Fruit fly (Drosophila melanogaster): ENCODE data around the gene CG42779.

The CG42779 gene

DNA sequence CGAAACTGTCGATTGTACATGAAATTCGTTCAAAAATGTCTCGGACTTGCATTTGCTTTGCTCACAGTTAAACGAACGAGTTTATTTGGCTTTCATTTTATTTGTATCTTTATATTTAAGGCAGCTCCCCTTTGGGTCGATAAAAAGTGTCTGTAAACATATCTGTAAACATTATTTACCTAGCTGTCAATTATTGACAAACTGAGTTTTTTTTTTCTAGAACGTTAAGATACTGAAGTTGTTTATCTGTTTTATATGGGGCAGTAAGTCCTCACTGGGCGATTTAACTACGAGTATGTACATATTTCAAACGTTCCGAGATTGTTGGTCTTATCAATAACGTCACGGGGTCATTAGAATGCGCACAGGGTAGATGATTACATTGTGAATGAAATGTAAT, 5.7 kb upstream of the CG42779 start (continued):
- no peak for TF ChIP-seq crc (GFP tag; optimal IDR thresholded peaks at IDR 0.05)
- no peak for TF ChIP-seq Bteb2 (GFP tag; optimal IDR thresholded peaks at IDR 0.05)
- TF ChIP-seq CG10959 (GFP tag; IDR thresholded peaks at IDR 0.05) = no peak
- TF ChIP-seq HHEX (GFP tag; optimal IDR thresholded peaks at IDR 0.05) = no peak
- no peak for TF ChIP-seq Ada2b (GFP tag; IDR thresholded peaks at IDR 0.05)
- TF ChIP-seq CG34224 (GFP tag; IDR thresholded peaks at IDR 0.05; ENCODE audit: partially characterized antibody) = no peak
- TF ChIP-seq Blimp-1 (GFP tag; optimal IDR thresholded peaks at IDR 0.05) = peak; percentile 15
- peak; percentile 55 for TF ChIP-seq CG3407 (GFP tag; optimal IDR thresholded peaks at IDR 0.05)
- no peak for TF ChIP-seq oc (tag; optimal IDR thresholded peaks at IDR 0.05)
- peak; percentile 35 for TF ChIP-seq CG1529 (GFP tag; optimal IDR thresholded peaks at IDR 0.05)
- peak; percentile 35 for TF ChIP-seq nau (GFP tag; optimal IDR thresholded peaks at IDR 0.05)
- peak; percentile 64 for TF ChIP-seq CG2678 (tag; optimal IDR thresholded peaks at IDR 0.05)
- TF ChIP-seq NC2α (GFP tag; optimal IDR thresholded peaks at IDR 0.05) = no peak
- peak; percentile 63 for TF ChIP-seq CG6813 (GFP tag; optimal IDR thresholded peaks at IDR 0.05)
- no peak for TF ChIP-seq dmrt11E (tag; optimal IDR thresholded peaks at IDR 0.05)
- TF ChIP-seq CG13296 (GFP tag; optimal IDR thresholded peaks at IDR 0.05) = peak; percentile 49
- peak in 1 of 2 experiments; percentile 51 for TF ChIP-seq Hr78 (GFP tag; optimal IDR thresholded peaks at IDR 0.05)
- TF ChIP-seq CG1602 (GFP tag; optimal IDR thresholded peaks at IDR 0.05) = no peak
- no peak for TF ChIP-seq CoRest (tag; optimal IDR thresholded peaks at IDR 0.05)
- TF ChIP-seq CG7745 (tag; optimal IDR thresholded peaks at IDR 0.05) = peak; percentile 59
- peak; percentile 63 for TF ChIP-seq CG17568 (GFP tag; optimal IDR thresholded peaks at IDR 0.05)
- TF ChIP-seq CG15514 (GFP tag; optimal IDR thresholded peaks at IDR 0.05) = peak; percentile 17
- no peak for TF ChIP-seq D (optimal IDR thresholded peaks at IDR 0.05)
- peak; percentile 1 for TF ChIP-seq D (GFP tag; optimal IDR thresholded peaks at IDR 0.05)
- peak; percentile 39 for TF ChIP-seq CG14710 (tag; optimal IDR thresholded peaks at IDR 0.05)
- TF ChIP-seq CG7987 (GFP tag; optimal IDR thresholded peaks at IDR 0.05) = peak; percentile 4
- TF ChIP-seq BtbVII (GFP tag; optimal IDR thresholded peaks at IDR 0.05) = peak; percentile 71
- peak; percentile 58 for TF ChIP-seq gcm (GFP tag; optimal IDR thresholded peaks at IDR 0.05)
- peak; percentile 10 for TF ChIP-seq CG18599 (GFP tag; optimal IDR thresholded peaks at IDR 0.05)
- peak; percentile 35 for TF ChIP-seq CG10147 (GFP tag; optimal IDR thresholded peaks at IDR 0.05)
- peak; percentile 50 for TF ChIP-seq Asciz (GFP tag; optimal IDR thresholded peaks at IDR 0.05)
- TF ChIP-seq CG10543 (GFP tag; optimal IDR thresholded peaks at IDR 0.05) = peak; percentile 43
- TF ChIP-seq CG10431 (GFP tag; optimal IDR thresholded peaks at IDR 0.05) = peak; percentile 32
- TF ChIP-seq CG15601 (tag; optimal IDR thresholded peaks at IDR 0.05) = peak; percentile 62
- no peak for TF ChIP-seq pnt (GFP tag; optimal IDR thresholded peaks at IDR 0.05)
- peak; percentile 31 for TF ChIP-seq CG6854 (GFP tag; optimal IDR thresholded peaks at IDR 0.05)
- peak; percentile 62 for TF ChIP-seq kni (GFP tag; optimal IDR thresholded peaks at IDR 0.05)
- TF ChIP-seq caup (GFP tag; optimal IDR thresholded peaks at IDR 0.05; ENCODE audit: severe bottlenecking) = peak; percentile 51
- no peak for TF ChIP-seq CkIIα-i1 (GFP tag; IDR thresholded peaks at IDR 0.05)
- peak; percentile 70 for TF ChIP-seq sens (GFP tag)
- no peak for TF ChIP-seq lov (optimal IDR thresholded peaks at IDR 0.05)
- no peak for TF ChIP-seq lov (GFP tag; IDR thresholded peaks at IDR 0.05)
- no peak for TF ChIP-seq CG8924 (tag; optimal IDR thresholded peaks at IDR 0.05)
- peak; percentile 40 for TF ChIP-seq CG2712 (tag; optimal IDR thresholded peaks at IDR 0.05)
- no peak for TF ChIP-seq CG3838 (GFP tag; optimal IDR thresholded peaks at IDR 0.05)
- TF ChIP-seq Kr (GFP tag; optimal IDR thresholded peaks at IDR 0.05) = peak; percentile 6
- no peak for TF ChIP-seq Hr3 (GFP tag; optimal IDR thresholded peaks at IDR 0.05)
- TF ChIP-seq pros (GFP tag; optimal IDR thresholded peaks at IDR 0.05) = peak; percentile 10
- no peak for TF ChIP-seq pzg (GFP tag; optimal IDR thresholded peaks at IDR 0.05)

All from whole organism, embryonic.